Fruit fly (Drosophila melanogaster) whole organism, pupa: ENCODE data around the gene CG15368.

Experiments
- CG10348 ChIP-seq: fragments of 200-800 bp; sonication (Bioruptor generic); IDR thresholded peaks from 2 replicates; pipeline ENCODE4 v1.3.6; 2022; ENCODE audit warnings: missing biosample characterization, missing genetic modification characterization
- CG12605 ChIP-seq: fragments of 200-800 bp; sonication (Bioruptor generic); IDR thresholded peaks from 2 replicates; pipeline ENCODE4 v1.3.6; 2022; ENCODE audit warnings: missing biosample characterization, missing genetic modification characterization
- CG13204 ChIP-seq: fragments of 200-800 bp; sonication (Bioruptor generic); optimal IDR thresholded peaks from 2 replicates; lab custom pipeline; 2018; ENCODE audit warnings: missing biosample characterization, mild to moderate bottlenecking, missing genetic modification characterization, moderate library complexity
- CG14655 ChIP-seq: fragments of 200-800 bp; sonication (Bioruptor generic); optimal IDR thresholded peaks from 3 replicates; lab custom pipeline; 2017; ENCODE audit warnings: mild to moderate bottlenecking, missing biosample characterization, missing genetic modification reagents, missing genetic modification characterization
- CG15710 ChIP-seq: fragments of 200-800 bp; sonication (Bioruptor generic); optimal IDR thresholded peaks from 2 replicates; lab custom pipeline; 2018; ENCODE audit warnings: missing biosample characterization, mild to moderate bottlenecking, missing genetic modification characterization, moderate library complexity
- CG17806 ChIP-seq: fragments of 200-800 bp; sonication (Bioruptor generic); optimal IDR thresholded peaks from 2 replicates; lab custom pipeline; 2018; ENCODE audit warnings: missing biosample characterization, mild to moderate bottlenecking, missing genetic modification characterization, moderate library complexity
- CG32121 ChIP-seq: fragments of 200-800 bp; sonication (Bioruptor generic); IDR thresholded peaks from 2 replicates; pipeline ENCODE4 v1.3.6; 2022; ENCODE audit warnings: missing biosample characterization, missing genetic modification characterization
- CG34367 ChIP-seq: fragments of 200-800 bp; sonication (Bioruptor generic); optimal IDR thresholded peaks from 2 replicates; lab custom pipeline; 2018; ENCODE audit warnings: missing biosample characterization, mild to moderate bottlenecking, missing genetic modification characterization
- CG4496 ChIP-seq: fragments of 200-800 bp; sonication (Bioruptor generic); IDR thresholded peaks from 3 replicates; pipeline ENCODE4 v1.3.6; 2022; ENCODE audit warnings: missing biosample characterization, missing genetic modification characterization
- CG8159 ChIP-seq: fragments of 200-800 bp; sonication (Bioruptor generic); optimal IDR thresholded peaks from 3 replicates; lab custom pipeline; 2018; ENCODE audit warnings: missing biosample characterization, mild to moderate bottlenecking, missing genetic modification characterization, moderate library complexity
- CG8301 ChIP-seq: fragments of 200-800 bp; sonication (Bioruptor generic); optimal IDR thresholded peaks from 2 replicates; lab custom pipeline; 2018; ENCODE audit warnings: missing biosample characterization, mild to moderate bottlenecking, missing genetic modification characterization
- CG9948 ChIP-seq: fragments of 200-800 bp; sonication (Bioruptor generic); optimal IDR thresholded peaks from 2 replicates; lab custom pipeline; 2018; ENCODE audit warnings: missing biosample characterization, mild to moderate bottlenecking, missing genetic modification characterization, moderate library complexity
- D1 ChIP-seq: fragments of 200-800 bp; sonication (Bioruptor generic); optimal IDR thresholded peaks from 2 replicates; lab custom pipeline; 2018; ENCODE audit warnings: missing biosample characterization, mild to moderate bottlenecking, missing genetic modification characterization, moderate library complexity
- EcR ChIP-seq: fragments of 200-800 bp; sonication (Bioruptor generic); optimal IDR thresholded peaks from 3 replicates; lab custom pipeline; 2019; ENCODE audit warnings: missing biosample characterization, missing genetic modification characterization, mild to moderate bottlenecking, moderate library complexity, missing genetic modification reagents
- Ets98B ChIP-seq: fragments of 200-800 bp; sonication (Bioruptor generic); IDR thresholded peaks from 2 replicates; pipeline ENCODE4 v1.3.6; 2022; ENCODE audit warnings: missing biosample characterization, missing genetic modification characterization
- Pif1A ChIP-seq: fragments of 200-800 bp; sonication (Bioruptor generic); optimal IDR thresholded peaks from 3 replicates; lab custom pipeline; 2016; ENCODE audit warnings: missing biosample characterization, missing genetic modification characterization
- Pif1B ChIP-seq: fragments of 200-800 bp; sonication (Bioruptor generic); optimal IDR thresholded peaks from 3 replicates; lab custom pipeline; 2016; ENCODE audit warnings: missing biosample characterization, missing genetic modification characterization
- Snoo ChIP-seq: fragments of 200-800 bp; sonication (Bioruptor generic); optimal IDR thresholded peaks from 3 replicates; lab custom pipeline; 2017; ENCODE audit warnings: missing biosample characterization, mild to moderate bottlenecking, missing genetic modification characterization, inconsistent platforms
- fd96Ca ChIP-seq: fragments of 200-800 bp; sonication (Bioruptor generic); IDR thresholded peaks from 3 replicates; pipeline ENCODE4 v1.3.6; 2022; ENCODE audit warnings: missing biosample characterization, missing genetic modification characterization
- gl ChIP-seq: fragments of 200-800 bp; sonication (Bioruptor generic); optimal IDR thresholded peaks from 2 replicates; lab custom pipeline; 2018; ENCODE audit warnings: missing biosample characterization, mild to moderate bottlenecking, missing genetic modification characterization
- rn ChIP-seq: fragments of 200-800 bp; sonication (Bioruptor generic); IDR thresholded peaks from 2 replicates; pipeline ENCODE4 v1.3.6; 2022; ENCODE audit warnings: missing biosample characterization, missing genetic modification characterization

CG15368 gene

DNA sequence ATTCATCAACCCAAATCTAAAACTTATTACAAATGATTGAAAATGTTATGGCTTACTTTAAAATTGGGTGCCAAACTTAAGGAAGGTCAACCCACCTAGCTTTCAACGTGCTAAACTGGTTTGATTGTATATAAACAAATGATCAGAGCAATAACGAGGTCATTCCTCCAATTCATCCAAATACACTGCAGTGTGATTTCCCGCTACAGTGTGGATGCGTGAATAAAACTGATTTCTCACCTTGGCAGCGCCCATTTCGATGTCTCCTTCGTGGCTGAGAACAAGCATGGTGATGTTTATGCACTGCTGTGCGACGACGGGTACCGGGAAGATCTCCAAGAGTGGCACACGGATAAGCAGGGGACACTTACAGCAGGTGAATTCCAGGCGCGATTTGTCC lies 20.3 kb upstream of the CG15368 start:
- TF ChIP-seq CG12605 (GFP tag; lab: Robert Waterston, UW), result no peak

dm6 chrX:9196362-9196761 lies 19.2 kb upstream of the CG15368 start, which contains the start of gene CG12118:
Gene CG12118, minus strand, starts transcription at chrX:9196414.
- TF ChIP-seq rn (GFP tag; lab: Robert Waterston, UW) (peak; percentile 31; the same call in 1 of the 2 replicates), CG8159 (tag; lab: Kevin White, UChicago) (peak; percentile 65), EcR (no peak), D1 (peak; percentile 33), CG32121 (GFP tag; lab: Robert Waterston, UW) (peak; percentile 79), fd96Ca (GFP tag; lab: Robert Waterston, UW) (no peak), CG13204 (GFP tag; lab: Kevin White, UChicago) (no peak), gl (tag; lab: Kevin White, UChicago) (no peak), CG4496 (peak; percentile 71; the same call in 2 of the 3 replicates), CG17806 (tag; lab: Kevin White, UChicago) (peak; percentile 64), Pif1A (GFP tag; lab: Kevin White, UChicago) (peak; percentile 46), Snoo (peak; percentile 51), CG12605 (GFP tag; lab: Robert Waterston, UW) (no peak), CG15710 (peak; percentile 65), CG10348 (GFP tag; lab: Robert Waterston, UW) (no peak), CG9948 (tag; lab: Kevin White, UChicago) (peak; percentile 60), Pif1B (peak; percentile 56), CG8301 (tag; lab: Kevin White, UChicago) (peak; percentile 14), CG14655 (GFP tag; lab: Kevin White, UChicago) (no peak), Ets98B (GFP tag; lab: Robert Waterston, UW) (peak; percentile 45), CG34367 (peak; percentile 57)

DNA sequence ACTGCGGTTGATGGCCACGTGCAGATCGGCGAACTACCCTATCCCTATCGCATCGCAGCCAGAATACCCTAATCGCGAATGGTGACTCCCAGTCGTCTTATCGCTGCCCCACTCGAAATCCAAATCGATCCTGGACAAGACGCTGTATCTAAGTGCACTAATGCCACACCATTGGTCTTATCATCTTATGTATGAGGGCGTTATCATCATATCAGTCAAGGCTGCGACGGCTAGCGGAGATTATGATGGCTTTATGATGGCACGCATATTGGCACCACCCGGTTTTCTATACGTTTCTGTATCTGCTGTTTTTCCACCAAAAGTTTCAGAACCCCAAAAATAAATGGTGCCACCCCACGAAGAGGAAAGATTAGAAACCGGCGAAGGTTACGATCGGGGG lies 15.4 kb upstream of the CG15368 start:
- TF ChIP-seq CG17806 (tag; lab: Kevin White, UChicago) (no peak), CG4496 (no peak), Ets98B (GFP tag; lab: Robert Waterston, UW) (no peak), CG32121 (GFP tag; lab: Robert Waterston, UW) (no peak), D1 (no peak), Pif1A (GFP tag; lab: Kevin White, UChicago) (no peak), fd96Ca (GFP tag; lab: Robert Waterston, UW) (no peak), CG14655 (GFP tag; lab: Kevin White, UChicago) (no peak), Snoo (no peak), CG12605 (GFP tag; lab: Robert Waterston, UW) (no peak), CG8301 (tag; lab: Kevin White, UChicago) (no peak), CG8159 (tag; lab: Kevin White, UChicago) (no peak), gl (tag; lab: Kevin White, UChicago) (no peak), EcR (no peak), Pif1B (no peak), rn (GFP tag; lab: Robert Waterston, UW) (no peak)

DNA sequence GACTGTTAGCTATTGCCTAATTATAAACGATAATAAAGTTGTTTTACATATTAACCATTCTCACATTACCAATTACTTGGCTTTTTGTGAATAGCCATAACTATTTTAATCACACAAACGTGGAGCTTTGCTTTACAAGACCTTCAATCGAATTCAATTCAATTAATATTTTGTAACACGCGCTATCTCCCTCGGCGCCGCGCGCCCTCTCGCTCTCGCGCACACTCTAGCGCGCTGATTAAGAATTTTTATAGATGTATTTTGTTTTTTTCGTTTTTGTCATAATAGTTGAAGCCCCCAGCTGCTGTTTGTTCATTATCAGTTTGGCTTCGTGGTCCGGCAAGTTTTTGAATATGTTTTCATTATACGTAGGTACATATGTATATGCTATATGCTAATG lies 14.5 kb upstream of the CG15368 start:
- TF ChIP-seq CG15710, result no peak
- TF ChIP-seq CG12605 (GFP tag; lab: Robert Waterston, UW), result no peak
- no peak for TF ChIP-seq fd96Ca (GFP tag; lab: Robert Waterston, UW)
- no peak for TF ChIP-seq CG14655 (GFP tag; lab: Kevin White, UChicago)
- no peak for TF ChIP-seq CG9948 (tag; lab: Kevin White, UChicago)
- no peak for TF ChIP-seq Snoo
- no peak for TF ChIP-seq rn (GFP tag; lab: Robert Waterston, UW)
- no peak for TF ChIP-seq CG10348 (GFP tag; lab: Robert Waterston, UW)
- no peak for TF ChIP-seq D1
- no peak for TF ChIP-seq CG8301 (tag; lab: Kevin White, UChicago)
- no peak for TF ChIP-seq CG17806 (tag; lab: Kevin White, UChicago)
- TF ChIP-seq Pif1B, result no peak
- no peak for TF ChIP-seq CG4496
- no peak for TF ChIP-seq Ets98B (GFP tag; lab: Robert Waterston, UW)
- no peak for TF ChIP-seq gl (tag; lab: Kevin White, UChicago)
- TF ChIP-seq CG34367, result no peak
- no peak for TF ChIP-seq EcR

DNA sequence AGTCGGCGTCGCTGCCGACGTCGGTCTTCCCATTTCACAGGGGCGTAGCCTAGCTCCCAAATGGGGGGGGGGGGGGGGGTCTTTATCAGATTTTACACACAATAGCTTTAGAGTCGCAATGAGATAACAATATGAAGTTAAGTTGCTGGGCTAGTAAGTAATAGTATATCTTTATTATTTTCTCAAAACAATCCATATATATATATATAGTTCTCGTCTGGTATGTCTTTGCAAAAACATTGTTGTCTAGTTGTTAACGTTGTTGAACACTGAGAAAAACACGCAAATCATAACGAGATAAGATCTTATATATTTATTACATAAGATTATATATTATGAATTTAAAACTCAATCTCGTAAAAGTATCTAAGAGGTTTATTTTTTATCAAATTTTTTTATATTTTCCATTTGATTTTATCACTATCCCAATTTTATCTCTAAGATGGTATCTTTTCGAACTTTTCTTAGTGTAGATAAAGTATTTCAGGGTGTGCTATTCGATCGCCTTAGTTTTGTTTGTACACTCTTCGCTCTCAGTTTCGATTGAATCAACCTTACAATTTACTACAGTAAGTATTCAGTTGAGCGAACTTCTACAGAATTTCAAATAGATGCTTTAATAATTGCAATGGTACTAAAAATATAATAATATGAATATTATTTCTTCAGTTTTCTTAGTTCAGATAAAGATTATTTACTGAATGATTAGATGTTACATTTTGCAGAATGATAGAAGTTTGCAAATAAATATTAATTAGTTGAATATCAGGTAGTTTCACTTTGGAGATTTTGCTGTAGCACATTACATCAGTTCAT lies 13.5 kb upstream of the CG15368 start:
- TF ChIP-seq Snoo, result no peak
- TF ChIP-seq Pif1A (GFP tag; lab: Kevin White, UChicago), result no peak
- TF ChIP-seq D1, result no peak
- TF ChIP-seq rn (GFP tag; lab: Robert Waterston, UW), result peak; percentile 55; the same call in 1 of the 2 replicates
- peak; percentile 91 for TF ChIP-seq Ets98B (GFP tag; lab: Robert Waterston, UW)
- TF ChIP-seq CG15710, result peak; percentile 58
- TF ChIP-seq CG32121 (GFP tag; lab: Robert Waterston, UW), result peak; percentile 82
- TF ChIP-seq CG8159 (tag; lab: Kevin White, UChicago), result peak; percentile 52
- TF ChIP-seq CG9948 (tag; lab: Kevin White, UChicago), result peak; percentile 51
- TF ChIP-seq CG12605 (GFP tag; lab: Robert Waterston, UW), result peak; percentile 77
- peak; percentile 49 for TF ChIP-seq CG17806 (tag; lab: Kevin White, UChicago)
- no peak for TF ChIP-seq gl (tag; lab: Kevin White, UChicago)
- TF ChIP-seq fd96Ca (GFP tag; lab: Robert Waterston, UW), result peak; percentile 91
- peak; percentile 6 for TF ChIP-seq CG8301 (tag; lab: Kevin White, UChicago)
- TF ChIP-seq Pif1B, result peak; percentile 4
- TF ChIP-seq EcR, result no peak
- peak; percentile 62 for TF ChIP-seq CG10348 (GFP tag; lab: Robert Waterston, UW)
- TF ChIP-seq CG14655 (GFP tag; lab: Kevin White, UChicago), result peak; percentile 67
- peak; percentile 33 for TF ChIP-seq CG34367
- no peak for TF ChIP-seq CG13204 (GFP tag; lab: Kevin White, UChicago)
- peak; percentile 87 for TF ChIP-seq CG4496
